Fruit fly (Drosophila melanogaster) whole organism, wandering third instar larva: ENCODE data around the gene CG11771.

Experiments used
- Abd-B ChIP-seq: fragments of >200 bp; optimal IDR thresholded peaks from 2 replicates; lab custom pipeline; 2017; ENCODE audit warnings: missing biosample characterization, missing genetic modification characterization
- CG9705 ChIP-seq: fragments of 200-800 bp; sonication (Bioruptor generic); optimal IDR thresholded peaks from 2 replicates; lab custom pipeline; 2018; ENCODE audit warnings: missing biosample characterization, mild to moderate bottlenecking, missing genetic modification characterization
- GATAd ChIP-seq: sonication (Bioruptor generic); optimal IDR thresholded peaks from 2 replicates; lab custom pipeline; 2016; ENCODE audit warnings: missing biosample characterization, missing genetic modification characterization
- HLH106 ChIP-seq: fragments of 200-800 bp; optimal IDR thresholded peaks from 3 replicates; lab custom pipeline; 2019; ENCODE audit warnings: missing biosample characterization, mild to moderate bottlenecking, missing genetic modification characterization, moderate library complexity
- Hnf4 ChIP-seq: fragments of 200-800 bp; sonication (Bioruptor generic); optimal IDR thresholded peaks from 2 replicates; lab custom pipeline; 2016; ENCODE audit warnings: missing biosample characterization, mild to moderate bottlenecking, missing genetic modification characterization
- Hr83 ChIP-seq: fragments of 200-300 bp; sonication (Bioruptor generic); optimal IDR thresholded peaks from 2 replicates; lab custom pipeline; 2016; ENCODE audit warnings: missing biosample characterization, mild to moderate bottlenecking, missing genetic modification characterization, moderate library complexity; ENCODE audit not compliant: poor library complexity, severe bottlenecking
- Jra ChIP-seq: sonication (Bioruptor generic); optimal IDR thresholded peaks from 2 replicates; lab custom pipeline; 2016; ENCODE audit warnings: missing biosample characterization, missing genetic modification characterization
- Myc ChIP-seq: fragments of >200 bp; optimal IDR thresholded peaks from 2 replicates; lab custom pipeline; 2017
- N ChIP-seq: fragments of >200 bp; optimal IDR thresholded peaks from 2 replicates; lab custom pipeline; 2018; ENCODE audit warnings: missing biosample characterization, missing external identifiers, missing genetic modification characterization
- OdsH ChIP-seq: fragments of 200-800 bp; sonication (Bioruptor generic); optimal IDR thresholded peaks from 2 replicates; lab custom pipeline; 2016; ENCODE audit warnings: missing biosample characterization, mild to moderate bottlenecking, missing genetic modification characterization
- Rel ChIP-seq, 2 experiments: fragments of 200-800 bp; sonication (Bioruptor generic) in 1 of 2; optimal IDR thresholded peaks; 2 replicates in 1 of 2; 3 replicates in 1 of 2; lab custom pipeline; 2016 to 2019; ENCODE audit warnings: mild to moderate bottlenecking in 2 of 2, missing biosample characterization in 2 of 2, missing genetic modification characterization in 2 of 2, moderate library complexity in 1 of 2
- Sp1 ChIP-seq: fragments of 200-800 bp; sonication (Bioruptor generic); optimal IDR thresholded peaks from 3 replicates; lab custom pipeline; 2019; ENCODE audit warnings: missing biosample characterization, mild to moderate bottlenecking, missing genetic modification characterization, moderate library complexity
- Vsx2 ChIP-seq: fragments of 200-300, 225-300 bp; sonication (Bioruptor generic); optimal IDR thresholded peaks from 2 replicates; lab custom pipeline; 2018; ENCODE audit warnings: missing biosample characterization, missing genetic modification characterization; ENCODE audit not compliant: partially characterized antibody
- br ChIP-seq: fragments of 200-800 bp; sonication (Bioruptor generic); optimal IDR thresholded peaks from 2 replicates; lab custom pipeline; 2016; ENCODE audit warnings: missing biosample characterization, missing genetic modification characterization
- dmrt93B ChIP-seq: fragments of 200-800 bp; sonication (Bioruptor generic); optimal IDR thresholded peaks from 2 replicates; lab custom pipeline; 2018; ENCODE audit warnings: missing biosample characterization, mild to moderate bottlenecking, missing genetic modification characterization
- dsf ChIP-seq: sonication (Bioruptor generic); optimal IDR thresholded peaks from 2 replicates; lab custom pipeline; 2016; ENCODE audit warnings: missing biosample characterization, missing genetic modification characterization, borderline replicate concordance
- ey ChIP-seq: fragments of 200-800 bp; sonication (Bioruptor generic); optimal IDR thresholded peaks from 2 replicates; lab custom pipeline; 2016; ENCODE audit warnings: missing biosample characterization, missing genetic modification characterization
- foxo ChIP-seq, 2 experiments: fragments of 200-800 bp; sonication (Bioruptor generic); optimal IDR thresholded peaks; 2 replicates in 1 of 2; 3 replicates in 1 of 2; lab custom pipeline; 2016 to 2017; ENCODE audit warnings: missing biosample characterization in 2 of 2, missing genetic modification characterization in 2 of 2
- jim ChIP-seq: fragments of 175-275, 200-325 bp; sonication (Bioruptor generic); optimal IDR thresholded peaks from 2 replicates; lab custom pipeline; 2016; ENCODE audit warnings: missing biosample characterization, mild to moderate bottlenecking, missing genetic modification characterization
- lola ChIP-seq: fragments of >200 bp; optimal IDR thresholded peaks from 2 replicates; lab custom pipeline; 2017; ENCODE audit warnings: missing biosample characterization, missing genetic modification characterization
- pan ChIP-seq: fragments of >200 bp; optimal IDR thresholded peaks from 2 replicates; lab custom pipeline; 2017
- psq ChIP-seq: fragments of 200-800 bp; sonication (Bioruptor generic); optimal IDR thresholded peaks from 3 replicates; lab custom pipeline; 2017; ENCODE audit warnings: missing biosample characterization, mild to moderate bottlenecking, missing genetic modification characterization, moderate library complexity
- rgr ChIP-seq: fragments of 200-800 bp; sonication (Bioruptor generic); optimal IDR thresholded peaks from 3 replicates; lab custom pipeline; 2016; ENCODE audit warnings: missing biosample characterization, mild to moderate bottlenecking, missing genetic modification characterization
- sage ChIP-seq: fragments of 200-800 bp; sonication (Bioruptor generic); optimal IDR thresholded peaks from 2 replicates; lab custom pipeline; 2016; ENCODE audit warnings: missing biosample characterization, mild to moderate bottlenecking, missing genetic modification characterization
- sv ChIP-seq: fragments of 200-800 bp; sonication (Bioruptor generic); optimal IDR thresholded peaks from 3 replicates; lab custom pipeline; 2016; ENCODE audit warnings: missing biosample characterization, missing genetic modification characterization
- tai ChIP-seq: sonication (Bioruptor generic); optimal IDR thresholded peaks from 2 replicates; lab custom pipeline; 2016; ENCODE audit warnings: missing biosample characterization, missing genetic modification characterization
- usp ChIP-seq: fragments of >200 bp; optimal IDR thresholded peaks from 2 replicates; lab custom pipeline; 2017; ENCODE audit warnings: missing biosample characterization, missing genetic modification characterization
- woc ChIP-seq: sonication (Bioruptor generic); optimal IDR thresholded peaks from 2 replicates; lab custom pipeline; 2016; ENCODE audit warnings: missing biosample characterization, mild to moderate bottlenecking, missing genetic modification characterization

Gene CG11771

DNA sequence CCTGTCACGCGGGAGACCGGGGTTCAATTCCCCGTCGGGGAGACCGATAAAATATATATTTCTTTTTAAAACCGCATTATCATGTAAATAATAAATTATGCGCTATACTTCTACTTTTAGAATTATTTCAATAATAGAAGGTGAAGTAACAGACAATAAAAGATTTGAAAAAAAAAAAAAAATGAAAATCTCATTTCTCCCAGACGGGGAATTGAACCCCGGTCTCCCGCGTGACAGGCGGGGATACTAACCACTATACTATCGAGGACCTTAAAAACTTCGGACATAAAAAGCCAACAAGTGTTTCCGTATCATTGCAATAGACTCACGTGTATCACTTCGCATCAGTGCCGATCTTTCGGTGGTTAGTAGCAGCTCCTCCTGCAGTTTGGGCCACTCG is 16.9 kb upstream of the CG11771 start:
- TF ChIP-seq usp (no peak), Rel (GFP tag; optimal IDR thresholded peaks at IDR 0.05; lab: Kevin White, UChicago) (no peak), Rel (tag; optimal IDR thresholded peaks at IDR 0.05; lab: Kevin White, UChicago) (no peak), Hnf4 (GFP tag; lab: Kevin White, UChicago) (no peak), Vsx2 (no peak), Hr83 (no peak), Myc (lab: Kevin White, UChicago) (no peak), ey (GFP tag; lab: Kevin White, UChicago) (no peak), sage (no peak), Jra (GFP tag; lab: Kevin White, UChicago) (no peak), OdsH (GFP tag; lab: Kevin White, UChicago) (no peak), Abd-B (no peak), Sp1 (no peak), psq (GFP tag; lab: Kevin White, UChicago) (no peak), foxo (GFP tag; optimal IDR thresholded peaks at IDR 0.05; lab: Kevin White, UChicago) (no peak), tai (GFP tag; lab: Kevin White, UChicago) (no peak), GATAd (GFP tag; lab: Kevin White, UChicago) (no peak), dmrt93B (GFP tag; lab: Kevin White, UChicago) (no peak)

DNA sequence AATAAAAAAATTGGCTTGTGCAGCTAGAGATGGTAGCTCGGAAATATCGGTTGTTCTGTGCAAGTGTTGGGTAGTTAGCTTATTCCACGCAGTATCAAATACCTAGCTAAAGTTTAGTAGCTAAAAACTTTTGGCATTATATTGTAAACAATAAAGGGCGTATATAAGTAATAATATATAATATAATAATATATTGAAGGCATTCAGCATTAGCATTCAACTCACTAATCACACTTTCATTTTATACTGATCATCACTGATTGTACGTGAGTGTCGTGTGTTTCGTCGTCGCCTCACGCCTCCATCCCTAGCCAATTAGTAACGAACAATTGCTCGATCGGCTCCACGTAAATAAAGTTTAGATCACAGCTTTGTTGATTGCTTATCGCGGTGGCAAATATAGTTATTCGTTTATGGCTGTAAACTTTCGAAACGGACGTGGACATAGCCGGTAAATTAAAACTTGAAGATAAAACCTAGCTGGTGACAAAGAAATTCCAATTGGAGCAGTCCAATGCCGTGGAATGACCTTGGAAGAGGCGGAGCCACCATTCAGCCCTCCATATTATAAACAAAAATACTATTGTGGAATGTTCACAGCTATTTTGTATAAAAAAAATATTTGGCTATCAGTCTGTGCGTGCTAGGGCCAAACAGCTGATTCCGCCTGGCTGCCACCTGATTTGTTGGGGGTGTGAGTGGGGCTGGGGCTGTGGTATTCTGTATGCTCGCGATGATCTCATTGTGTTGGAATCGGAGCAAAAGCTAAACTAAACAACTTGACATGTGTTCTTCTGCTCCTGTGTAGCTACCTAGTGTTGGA is 13.8 kb upstream of the CG11771 start, which contains the start of the genes PIG-S, sud1 and CG11168:
Gene PIG-S (minus strand): TSS at position 51 of the 823 bp plus-strand sequence.
Gene sud1 (minus strand): TSS at position 51 of the 823 bp plus-strand sequence.
Gene CG11168 (plus strand): TSS at position 293 of the 823 bp plus-strand sequence.
- no peak for TF ChIP-seq Sp1
- peak; percentile 47 for TF ChIP-seq CG9705 (GFP tag; lab: Kevin White, UChicago)
- TF ChIP-seq HLH106 (tag; lab: Kevin White, UChicago): peak; percentile 71
- no peak for TF ChIP-seq tai (GFP tag; lab: Kevin White, UChicago)
- no peak for TF ChIP-seq sage
- peak; percentile 30 for TF ChIP-seq OdsH (GFP tag; lab: Kevin White, UChicago)
- TF ChIP-seq ey (GFP tag; lab: Kevin White, UChicago): peak; percentile 8
- peak; percentile 59 for TF ChIP-seq psq (GFP tag; lab: Kevin White, UChicago)
- peak; percentile 30 for TF ChIP-seq sv
- no peak for TF ChIP-seq N (GFP tag; lab: Kevin White, UChicago)
- peak; percentile 97 for TF ChIP-seq Myc (lab: Kevin White, UChicago)
- peak in 1 of 2 experiments; percentile 60 for TF ChIP-seq foxo (GFP tag; optimal IDR thresholded peaks at IDR 0.05; lab: Kevin White, UChicago)
- peak; percentile 66 for TF ChIP-seq woc (GFP tag; lab: Kevin White, UChicago)
- TF ChIP-seq rgr (GFP tag; lab: Kevin White, UChicago): peak; percentile 64

DNA sequence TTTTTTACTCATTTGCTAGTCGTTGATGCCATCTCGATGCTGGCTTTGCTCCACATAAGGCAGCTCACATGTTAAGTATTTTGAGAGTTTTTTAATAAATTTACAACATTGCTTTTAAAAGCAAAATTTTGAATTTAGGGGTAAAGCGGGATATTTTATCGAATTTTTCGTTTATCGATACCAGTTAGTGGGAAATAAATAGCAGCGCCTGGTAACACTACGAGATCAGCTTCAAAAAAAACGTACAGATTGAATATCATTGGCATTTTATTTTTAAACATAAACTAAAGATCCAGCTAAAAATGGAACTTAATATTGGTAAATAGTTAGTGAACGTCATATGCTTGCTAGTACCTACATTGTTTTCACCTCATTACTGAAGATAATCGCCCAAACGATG is 9.5 kb upstream of the CG11771 start, which contains the start of gene Mink:
Gene Mink (plus strand): TSS at position 204 of the 400 bp plus-strand sequence.
- no peak for TF ChIP-seq ey (GFP tag; lab: Kevin White, UChicago)
- no peak for TF ChIP-seq HLH106 (tag; lab: Kevin White, UChicago)
- TF ChIP-seq Vsx2: no peak
- TF ChIP-seq usp: no peak
- TF ChIP-seq pan (lab: Kevin White, UChicago): no peak
- TF ChIP-seq Sp1: no peak
- no peak for TF ChIP-seq OdsH (GFP tag; lab: Kevin White, UChicago)
- TF ChIP-seq foxo (GFP tag; optimal IDR thresholded peaks at IDR 0.05; lab: Kevin White, UChicago): no peak
- no peak for TF ChIP-seq sv
- no peak for TF ChIP-seq br (GFP tag; lab: Kevin White, UChicago)

DNA sequence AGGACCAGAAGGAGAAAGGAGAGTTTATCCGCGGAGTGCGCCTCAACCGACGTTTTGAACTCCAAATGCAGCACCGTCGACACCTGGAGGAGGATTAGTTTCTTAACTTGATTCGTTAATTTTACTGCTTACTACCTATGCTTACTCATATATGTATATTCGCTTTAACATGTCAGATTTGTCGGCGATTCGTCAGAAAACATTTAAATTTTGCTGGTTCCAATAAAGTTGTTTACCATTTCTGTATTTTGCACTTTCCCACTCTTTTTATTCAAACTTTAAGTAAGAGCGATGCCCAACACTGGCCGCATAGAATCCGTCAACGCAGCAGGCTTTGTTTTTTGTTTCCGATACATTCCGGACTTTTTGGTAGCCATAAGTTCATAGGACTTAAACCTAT is 6.9 kb upstream of the CG11771 start, which contains the start of gene Trf4-2:
Gene Trf4-2 (plus strand): TSS at position 301 of the 400 bp plus-strand sequence.
- TF ChIP-seq lola (GFP tag; lab: Kevin White, UChicago): no peak
- no peak for TF ChIP-seq tai (GFP tag; lab: Kevin White, UChicago)
- TF ChIP-seq psq (GFP tag; lab: Kevin White, UChicago): no peak
- no peak for TF ChIP-seq Hnf4 (GFP tag; lab: Kevin White, UChicago)
- TF ChIP-seq Abd-B: no peak
- no peak for TF ChIP-seq dsf (GFP tag; lab: Kevin White, UChicago)
- no peak for TF ChIP-seq Hr83

DNA sequence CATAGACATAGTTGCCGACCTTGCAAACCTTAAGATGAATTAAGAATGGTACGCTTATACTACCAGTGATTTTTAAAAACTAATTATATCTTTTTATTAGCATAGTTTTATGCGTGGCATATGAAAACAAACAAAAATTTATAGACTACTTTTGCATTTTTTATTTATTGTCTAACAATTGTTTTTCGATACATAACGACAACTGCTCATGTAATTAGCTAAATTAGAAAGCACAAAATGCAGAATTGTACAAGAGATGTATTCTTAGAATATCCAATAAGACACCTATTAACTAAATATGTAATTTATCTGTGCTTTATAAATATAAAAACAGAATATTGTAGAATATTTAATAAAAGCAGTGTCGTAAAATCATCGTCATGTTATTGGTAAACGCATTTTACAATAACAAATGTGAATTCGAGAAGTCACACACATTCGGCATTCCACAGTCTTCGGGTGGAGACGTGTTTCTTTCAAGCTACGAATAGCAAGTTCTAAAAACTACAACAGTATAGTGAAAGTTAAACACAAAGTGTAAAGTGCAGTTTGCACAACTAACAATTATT is 5.0 kb upstream of the CG11771 start:
- peak; percentile 92 for TF ChIP-seq Vsx2
- no peak for TF ChIP-seq jim (GFP tag; lab: Kevin White, UChicago)
- no peak for TF ChIP-seq Hnf4 (GFP tag; lab: Kevin White, UChicago)
- peak; percentile 43 for TF ChIP-seq Myc (lab: Kevin White, UChicago)
- TF ChIP-seq, all 38 proteins: peak for 2
